Worm (Caenorhabditis elegans): ENCODE measurements around the gene bgnt-1.2.

The bgnt-1.2 gene

DNA sequence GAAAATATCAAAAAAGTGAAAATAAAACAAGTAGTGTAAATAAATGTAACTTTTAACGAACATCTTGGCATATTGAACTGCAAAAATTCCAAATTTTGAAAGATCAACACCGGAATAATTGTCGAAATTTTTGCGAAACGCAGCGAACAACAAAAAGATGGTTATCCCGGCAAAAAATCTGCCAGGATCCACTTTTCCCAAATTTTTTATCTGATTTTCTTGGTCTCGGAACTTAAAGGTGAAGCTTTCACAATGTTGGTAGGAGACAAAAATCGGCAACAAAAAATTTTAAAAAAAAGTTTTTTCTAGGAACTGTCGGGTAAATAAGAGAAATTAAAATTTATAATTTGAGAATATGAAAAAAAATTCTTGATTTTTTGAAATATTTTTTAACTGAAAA lies at the start of gene bgnt-1.2:
Gene bgnt-1.2 (minus strand): TSS at position 101 of the 400 bp plus-strand sequence.
- TF ChIP-seq mep-1 (tag; optimal IDR thresholded peaks at IDR 0.05): no peak
- no peak for TF ChIP-seq mdl-1 (tag; optimal IDR thresholded peaks at IDR 0.05)
- TF ChIP-seq C04F5.9 (tag; optimal IDR thresholded peaks at IDR 0.05): no peak
- TF ChIP-seq unc-130 (tag; optimal IDR thresholded peaks at IDR 0.05): no peak
- TF ChIP-seq hlh-17 (GFP tag; optimal IDR thresholded peaks at IDR 0.05; ENCODE audit: borderline replicate concordance): no peak
- no peak for TF ChIP-seq unc-62 (GFP tag; optimal IDR thresholded peaks at IDR 0.05)
- no peak for TF ChIP-seq ces-1 (GFP tag; optimal IDR thresholded peaks at IDR 0.05)
- no peak for TF ChIP-seq ztf-4 (tag; optimal IDR thresholded peaks at IDR 0.05)
- no peak for TF ChIP-seq isw-1 (GFP tag; IDR thresholded peaks at IDR 0.05)

ce11 chrV:2166679-2167078 lies 48.2 kb upstream of the bgnt-1.2 start, which contains the start of gene srbc-19:
Gene srbc-19 (minus strand): TSS chrV:2166779.
- TF ChIP-seq sox-4 (tag; optimal IDR thresholded peaks at IDR 0.05) (no peak), unc-30 (tag; optimal IDR thresholded peaks at IDR 0.05) (no peak), hlh-17 (GFP tag; optimal IDR thresholded peaks at IDR 0.05; ENCODE audit: borderline replicate concordance) (no peak), unc-86 (tag; optimal IDR thresholded peaks at IDR 0.05) (no peak), pax-3 (tag; optimal IDR thresholded peaks at IDR 0.05) (no peak), fkh-4 (tag; optimal IDR thresholded peaks at IDR 0.05; ENCODE audit: borderline replicate concordance) (no peak), jun-1 (tag; optimal IDR thresholded peaks at IDR 0.05) (no peak)

DNA sequence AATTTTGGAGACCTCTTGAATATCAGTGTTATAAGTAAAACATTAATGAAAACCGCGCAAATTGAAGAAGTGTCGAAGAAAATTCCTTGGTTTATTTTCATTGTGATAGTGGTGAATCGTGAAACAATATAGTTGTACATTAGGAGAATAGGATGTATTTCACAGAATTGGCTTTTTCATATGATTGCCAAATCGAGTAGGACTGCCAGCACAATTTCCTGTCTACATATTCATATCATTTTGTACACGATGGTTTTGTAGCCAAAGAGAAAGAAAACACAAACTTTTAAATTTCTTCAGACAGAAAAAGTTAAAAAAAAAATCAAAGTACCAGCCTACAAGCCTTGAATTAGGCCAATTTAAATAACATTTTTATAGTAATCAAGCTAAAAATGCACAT lies 45.3 kb upstream of the bgnt-1.2 start, which contains the start of gene str-255:
Gene str-255 (minus strand): TSS at position 101 of the 400 bp plus-strand sequence.
- TF ChIP-seq unc-130 (tag; optimal IDR thresholded peaks at IDR 0.05) (no peak), mef-2 (tag; optimal IDR thresholded peaks at IDR 0.05) (no peak), pax-3 (tag; optimal IDR thresholded peaks at IDR 0.05) (no peak), nhr-71 (tag; optimal IDR thresholded peaks at IDR 0.05) (no peak), C34B4.2 (tag; optimal IDR thresholded peaks at IDR 0.05) (no peak), ztf-11 (tag; optimal IDR thresholded peaks at IDR 0.05) (no peak), nhr-12 (tag; optimal IDR thresholded peaks at IDR 0.05) (no peak), isw-1 (GFP tag; IDR thresholded peaks at IDR 0.05) (no peak), sptf-1 (tag; optimal IDR thresholded peaks at IDR 0.05) (no peak), dsc-1 (tag; optimal IDR thresholded peaks at IDR 0.05) (no peak), F16B12.6 (tag; optimal IDR thresholded peaks at IDR 0.05) (no peak), unc-30 (tag; optimal IDR thresholded peaks at IDR 0.05) (no peak), nhr-28 (tag; optimal IDR thresholded peaks at IDR 0.05) (no peak), mep-1 (tag; optimal IDR thresholded peaks at IDR 0.05) (no peak), nhr-85 (tag) (no peak), swsn-7 (tag; optimal IDR thresholded peaks at IDR 0.05) (no peak), aly-2 (tag; optimal IDR thresholded peaks at IDR 0.05) (no peak)

DNA sequence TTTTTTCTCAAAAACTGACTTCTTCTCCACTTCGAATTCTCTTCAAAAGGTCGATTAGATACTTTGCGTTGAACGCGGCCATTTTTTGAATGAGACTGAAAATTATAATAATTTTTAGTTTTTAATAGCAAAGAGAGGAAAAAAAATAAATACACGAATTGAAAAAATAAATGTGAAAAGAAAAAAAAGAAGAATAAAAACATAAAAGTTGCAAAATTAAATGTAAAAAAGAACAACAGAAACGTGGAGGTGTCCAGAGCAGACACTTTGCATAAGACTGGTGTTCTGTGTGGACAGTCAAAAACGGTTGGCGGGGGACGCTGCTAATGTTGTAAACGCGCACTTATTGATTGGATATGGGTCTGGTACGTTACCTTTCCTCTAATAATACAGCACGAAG lies 40.9 kb upstream of the bgnt-1.2 start, which contains the start of gene C45H4.14:
Gene C45H4.14 (minus strand): TSS at position 101 of the 400 bp plus-strand sequence.
- TF ChIP-seq nhr-90 (tag; optimal IDR thresholded peaks at IDR 0.05; ENCODE audit: poor library complexity) (no peak), hlh-17 (GFP tag; optimal IDR thresholded peaks at IDR 0.05; ENCODE audit: borderline replicate concordance) (no peak), nhr-11 (tag; optimal IDR thresholded peaks at IDR 0.05) (no peak), nhr-12 (tag; optimal IDR thresholded peaks at IDR 0.05) (no peak), pag-3 (tag; optimal IDR thresholded peaks at IDR 0.05; ENCODE audit: borderline replicate concordance, insufficient read depth) (no peak), lin-35 (GFP tag; optimal IDR thresholded peaks at IDR 0.05) (no peak), nhr-76 (tag; optimal IDR thresholded peaks at IDR 0.05) (no peak), aha-1 (tag; optimal IDR thresholded peaks at IDR 0.05) (no peak), ets-5 (GFP tag; IDR thresholded peaks at IDR 0.05) (no peak), elt-3 (tag; optimal IDR thresholded peaks at IDR 0.05) (no peak)

DNA sequence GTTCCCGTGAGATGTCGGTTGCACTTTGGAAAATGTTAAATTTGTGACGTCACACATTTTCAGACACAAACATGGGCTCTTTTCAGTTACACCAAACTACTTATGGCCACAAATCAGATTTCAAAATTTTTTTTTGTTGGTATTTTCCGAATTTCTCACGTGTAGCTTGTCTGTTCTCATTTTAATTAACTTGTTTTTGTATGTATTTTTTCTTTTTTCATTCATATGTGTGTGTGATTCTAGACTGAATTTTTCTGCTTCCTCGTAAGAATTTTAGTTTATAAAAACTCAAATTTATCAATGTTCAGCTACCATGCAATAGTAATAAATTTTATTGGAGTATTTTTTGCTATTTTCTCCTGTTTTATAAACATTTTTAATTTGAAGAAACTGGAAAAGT lies 38.4 kb upstream of the bgnt-1.2 start, which contains the start of gene srbc-22:
Gene srbc-22 (plus strand): TSS at position 301 of the 400 bp plus-strand sequence.
- no peak for TF ChIP-seq nhr-90 (tag; optimal IDR thresholded peaks at IDR 0.05; ENCODE audit: poor library complexity)
- TF ChIP-seq mab-9 (GFP tag; IDR thresholded peaks at IDR 0.05): no peak
- TF ChIP-seq zip-4 (GFP tag; optimal IDR thresholded peaks at IDR 0.05): no peak
- no peak for TF ChIP-seq irx-1 (tag; optimal IDR thresholded peaks at IDR 0.05)
